Fruit fly (Drosophila melanogaster) whole organism, embryonic: ENCODE data around the gene CG1575.

ENCODE experiments used
- Atf-2 ChIP-seq: fragments of 200-800 bp; sonication (Bioruptor generic); optimal IDR thresholded peaks from 2 replicates; lab custom pipeline; 2016; ENCODE audit warnings: missing biosample characterization, missing genetic modification characterization
- BEAF-32 ChIP-seq: fragments of 200-800 bp; sonication (Bioruptor generic); optimal IDR thresholded peaks from 3 replicates; lab custom pipeline; 2017; ENCODE audit warnings: missing biosample characterization, missing genetic modification characterization, mild to moderate bottlenecking, moderate library complexity, missing genetic modification reagents
- CG10959 ChIP-seq: fragments of 200-800 bp; sonication (Bioruptor generic); IDR thresholded peaks from 2 replicates; pipeline ENCODE4 v1.3.6; 2022; ENCODE audit warnings: missing biosample characterization, missing genetic modification characterization
- CG13894 ChIP-seq: fragments of 200-800 bp; sonication (Bioruptor generic); optimal IDR thresholded peaks from 3 replicates; lab custom pipeline; 2018; ENCODE audit warnings: missing biosample characterization, mild to moderate bottlenecking, missing genetic modification characterization, moderate library complexity
- CG14710 ChIP-seq: fragments of 200-800 bp; sonication (Bioruptor generic); optimal IDR thresholded peaks from 3 replicates; lab custom pipeline; 2019; ENCODE audit warnings: missing biosample characterization, mild to moderate bottlenecking, missing genetic modification characterization, moderate library complexity
- CG1602 ChIP-seq: fragments of 200-800 bp; sonication (Bioruptor generic); optimal IDR thresholded peaks from 3 replicates; lab custom pipeline; 2016; ENCODE audit warnings: missing biosample characterization, missing genetic modification characterization
- CG16779 ChIP-seq: fragments of 200-800 bp; sonication (Bioruptor generic); IDR thresholded peaks from 2 replicates; pipeline ENCODE4 v1.3.6; 2022; ENCODE audit warnings: missing biosample characterization, missing genetic modification characterization
- CG16863 ChIP-seq: fragments of 200-800 bp; sonication (Bioruptor generic); optimal IDR thresholded peaks from 3 replicates; lab custom pipeline; 2016; ENCODE audit warnings: missing biosample characterization, missing genetic modification characterization
- CG17328 ChIP-seq: fragments of 200-800 bp; sonication (Bioruptor generic); IDR thresholded peaks from 2 replicates; pipeline ENCODE4 v1.3.6; 2022; ENCODE audit warnings: missing biosample characterization, missing genetic modification characterization
- CG18011 ChIP-seq: fragments of 200-800 bp; sonication (Bioruptor generic); optimal IDR thresholded peaks from 2 replicates; lab custom pipeline; 2017; ENCODE audit warnings: missing biosample characterization, missing genetic modification characterization, mild to moderate bottlenecking, moderate library complexity, missing genotype
- CG2116 ChIP-seq: fragments of 200-800 bp; sonication (Bioruptor generic); optimal IDR thresholded peaks from 3 replicates; lab custom pipeline; 2018; ENCODE audit warnings: missing biosample characterization, mild to moderate bottlenecking, missing genetic modification characterization
- CG2678 ChIP-seq: fragments of 200-800 bp; sonication (Bioruptor generic); optimal IDR thresholded peaks from 3 replicates; lab custom pipeline; 2019; ENCODE audit warnings: missing biosample characterization, mild to moderate bottlenecking, missing genetic modification characterization, moderate library complexity
- CG3065 ChIP-seq: fragments of 200-800 bp; sonication (Bioruptor generic); optimal IDR thresholded peaks from 2 replicates; lab custom pipeline; 2016; ENCODE audit warnings: missing biosample characterization, missing genetic modification characterization
- CG4617 ChIP-seq: fragments of 200-800 bp; sonication (Bioruptor generic); optimal IDR thresholded peaks from 3 replicates; lab custom pipeline; 2016; ENCODE audit warnings: missing biosample characterization, missing genetic modification characterization, borderline replicate concordance
- CG6272 ChIP-seq: fragments of 200-800 bp; sonication (Bioruptor generic); IDR thresholded peaks from 2 replicates; pipeline ENCODE4 v1.3.6; 2022; ENCODE audit warnings: missing biosample characterization, missing genetic modification characterization
- CG8290 ChIP-seq, 3 experiments: fragments of 200-800 bp; sonication (Bioruptor generic); optimal IDR thresholded peaks; 2 replicates each; lab custom pipeline; 2016 to 2019; ENCODE audit warnings: missing biosample characterization in 3 of 3, missing genetic modification characterization in 3 of 3, mild to moderate bottlenecking in 2 of 3, moderate library complexity in 1 of 3
- CG9876 ChIP-seq: fragments of 200-800 bp; sonication (Bioruptor generic); optimal IDR thresholded peaks from 2 replicates; lab custom pipeline; 2016; ENCODE audit warnings: missing biosample characterization, missing genetic modification characterization
- Camta ChIP-seq: fragments of 200-800 bp; sonication (Bioruptor generic); optimal IDR thresholded peaks from 2 replicates; lab custom pipeline; 2016; ENCODE audit warnings: missing biosample characterization, missing genetic modification characterization
- D ChIP-seq, 2 experiments: fragments of 200-800 bp in 1 of 2; fragments of >200 bp in 1 of 2; sonication (Bioruptor generic) in 1 of 2; optimal IDR thresholded peaks; 2 replicates in 1 of 2; 3 replicates in 1 of 2; lab custom pipeline; 2017; ENCODE audit warnings: mild to moderate bottlenecking in 1 of 2, missing biosample characterization in 1 of 2, missing genetic modification characterization in 1 of 2, missing genetic modification reagents in 1 of 2
- Deaf1 ChIP-seq: fragments of 200-800 bp; optimal IDR thresholded peaks from 3 replicates; lab custom pipeline; 2019; ENCODE audit warnings: missing biosample characterization, mild to moderate bottlenecking, missing genetic modification characterization, moderate library complexity
- Dp ChIP-seq: fragments of 200-800 bp; sonication (Bioruptor generic); optimal IDR thresholded peaks from 2 replicates; lab custom pipeline; 2018; ENCODE audit warnings: missing biosample characterization, mild to moderate bottlenecking, missing genetic modification characterization, moderate library complexity
- HLH4C ChIP-seq: fragments of 200-800 bp; sonication (Bioruptor generic); IDR thresholded peaks from 3 replicates; pipeline ENCODE4 v1.3.6; 2022; ENCODE audit warnings: missing biosample characterization, missing genetic modification characterization; ENCODE audit not compliant: partially characterized antibody
- Hey ChIP-seq: fragments of 200-800 bp; sonication (Bioruptor generic); optimal IDR thresholded peaks from 3 replicates; lab custom pipeline; 2018; ENCODE audit warnings: missing biosample characterization, mild to moderate bottlenecking, missing genetic modification characterization
- Hr51 ChIP-seq, 2 experiments: fragments of 200-800 bp; sonication (Bioruptor generic); optimal IDR thresholded peaks; 2 replicates in 1 of 2; 3 replicates in 1 of 2; lab custom pipeline; 2016 to 2018; ENCODE audit warnings: missing biosample characterization in 2 of 2, missing genetic modification characterization in 2 of 2, mild to moderate bottlenecking in 1 of 2, moderate library complexity in 1 of 2
- MBD-R2 ChIP-seq: fragments of 200-800 bp; sonication (Bioruptor generic); IDR thresholded peaks from 2 replicates; pipeline ENCODE4 v1.3.6; 2022; ENCODE audit warnings: missing biosample characterization, missing genetic modification characterization
- Med ChIP-seq: fragments of 200-800 bp; sonication (Bioruptor generic); peaks from one replicate; lab custom pipeline; 2016; ENCODE audit warnings: missing biosample characterization, missing genetic modification characterization, mild to moderate bottlenecking, inconsistent platforms, moderate library complexity
- Mrtf ChIP-seq: fragments of 200-800 bp; sonication (Bioruptor generic); IDR thresholded peaks from 3 replicates; pipeline ENCODE4 v1.3.6; 2022; ENCODE audit warnings: missing biosample characterization, missing genetic modification characterization
- Nf-YA ChIP-seq: fragments of 200-800 bp; sonication (Bioruptor generic); IDR thresholded peaks from 2 replicates; pipeline ENCODE4 v1.3.6; 2022; ENCODE audit warnings: missing biosample characterization, missing genetic modification characterization
- amos ChIP-seq: fragments of 200-800 bp; sonication (Bioruptor generic); IDR thresholded peaks from 2 replicates; pipeline ENCODE4 v1.3.6; 2022; ENCODE audit warnings: missing biosample characterization, missing genetic modification characterization; ENCODE audit not compliant: partially characterized antibody
- ap ChIP-seq: fragments of 200-800 bp; sonication (Bioruptor generic); IDR thresholded peaks from 2 replicates; pipeline ENCODE4 v1.3.6; 2022; ENCODE audit warnings: missing biosample characterization, missing genetic modification characterization
- ase ChIP-seq: fragments of 200-800 bp; sonication (Bioruptor generic); IDR thresholded peaks from 3 replicates; pipeline ENCODE4 v1.3.6; 2022; ENCODE audit warnings: missing biosample characterization, missing genetic modification characterization
- btn ChIP-seq: fragments of 200-800 bp; sonication (Bioruptor generic); optimal IDR thresholded peaks from 2 replicates; lab custom pipeline; 2016; ENCODE audit warnings: missing biosample characterization, missing genetic modification characterization
- dysf ChIP-seq: fragments of 200-800 bp; sonication (Bioruptor generic); IDR thresholded peaks from 3 replicates; pipeline ENCODE4 v1.3.6; 2022; ENCODE audit warnings: missing biosample characterization, missing genetic modification characterization
- eve ChIP-seq, 2 experiments: fragments of >200 bp; optimal IDR thresholded peaks; 2 replicates each; lab custom pipeline; 2017; ENCODE audit warnings: missing biosample characterization in 2 of 2, missing genetic modification characterization in 2 of 2
- exex ChIP-seq: fragments of 200-800 bp; sonication (Bioruptor generic); optimal IDR thresholded peaks from 4 replicates; lab custom pipeline; 2018; ENCODE audit warnings: missing biosample characterization, mild to moderate bottlenecking, missing genetic modification characterization, moderate library complexity
- gfzf ChIP-seq: fragments of 200-800 bp; sonication (Bioruptor generic); optimal IDR thresholded peaks from 2 replicates; lab custom pipeline; 2016; ENCODE audit warnings: missing biosample characterization, mild to moderate bottlenecking, missing genetic modification characterization, moderate library complexity
- gt ChIP-seq: fragments of 200-800 bp; sonication (Bioruptor generic); IDR thresholded peaks from 2 replicates; pipeline ENCODE4 v1.3.6; 2022; ENCODE audit warnings: missing biosample characterization, missing genetic modification characterization
- insv ChIP-seq, 2 experiments: fragments of 200-800 bp; sonication (Bioruptor generic); optimal IDR thresholded peaks; 3 replicates each; lab custom pipeline; 2016 to 2018; ENCODE audit warnings: missing biosample characterization in 2 of 2, missing genetic modification characterization in 2 of 2
- klu ChIP-seq: fragments of 200-800 bp; sonication (Bioruptor generic); IDR thresholded peaks from 2 replicates; pipeline ENCODE4 v1.3.6; 2022; ENCODE audit warnings: missing biosample characterization, missing genetic modification characterization
- kni ChIP-seq: fragments of 200-800 bp; sonication (Bioruptor generic); optimal IDR thresholded peaks from 3 replicates; lab custom pipeline; 2017; ENCODE audit warnings: mild to moderate bottlenecking, missing biosample characterization, missing genetic modification reagents, missing genetic modification characterization
- lilli ChIP-seq: fragments of 200-800 bp; sonication (Bioruptor generic); optimal IDR thresholded peaks from 3 replicates; lab custom pipeline; 2016; ENCODE audit warnings: missing biosample characterization, missing genetic modification characterization
- org-1 ChIP-seq: fragments of 200-800 bp; sonication (Bioruptor generic); optimal IDR thresholded peaks from 2 replicates; lab custom pipeline; 2017; ENCODE audit warnings: missing biosample characterization, missing genetic modification characterization
- phol ChIP-seq: fragments of 200-800 bp; sonication (Bioruptor generic); optimal IDR thresholded peaks from 3 replicates; lab custom pipeline; 2018; ENCODE audit warnings: missing biosample characterization, mild to moderate bottlenecking, missing genetic modification characterization, moderate library complexity
- pita ChIP-seq: fragments of 200-800 bp; sonication (Bioruptor generic); optimal IDR thresholded peaks from 2 replicates; lab custom pipeline; 2017; ENCODE audit warnings: missing biosample characterization, mild to moderate bottlenecking, missing genetic modification characterization
- pnt ChIP-seq: fragments of 200-800 bp; sonication (Bioruptor generic); optimal IDR thresholded peaks from 3 replicates; lab custom pipeline; 2016; ENCODE audit warnings: missing biosample characterization, missing genetic modification characterization
- pzg ChIP-seq: fragments of 200-800 bp; sonication (Bioruptor generic); optimal IDR thresholded peaks from 3 replicates; lab custom pipeline; 2018; ENCODE audit warnings: missing biosample characterization, mild to moderate bottlenecking, missing genetic modification characterization, moderate library complexity
- sens ChIP-seq: fragments of 200-800 bp; sonication (Bioruptor generic); peaks from one replicate; lab custom pipeline; 2016; ENCODE audit warnings: missing biosample characterization, missing genetic modification characterization
- sens-2 ChIP-seq: fragments of 200-800 bp; sonication (Bioruptor generic); IDR thresholded peaks from 2 replicates; pipeline ENCODE4 v1.3.6; 2022; ENCODE audit warnings: missing biosample characterization, missing genetic modification characterization
- sisA ChIP-seq: fragments of 200-800 bp; sonication (Bioruptor generic); IDR thresholded peaks from 2 replicates; pipeline ENCODE4 v1.3.6; 2022; ENCODE audit warnings: missing biosample characterization, missing genetic modification characterization
- trem ChIP-seq: fragments of 200-800 bp; optimal IDR thresholded peaks from 3 replicates; lab custom pipeline; 2019; ENCODE audit warnings: missing biosample characterization, mild to moderate bottlenecking, missing genetic modification characterization, moderate library complexity

The CG1575 gene

dm6 chrX:8148556-8148955 is 31.7 kb downstream of the CG1575 start, which contains the start of gene CG10959 (continued):
- no peak for TF ChIP-seq CG17328 (GFP tag; lab: Robert Waterston, UW)
- no peak for TF ChIP-seq Mrtf (GFP tag; lab: Robert Waterston, UW)
- peak; percentile 30 for TF ChIP-seq trem
- peak; percentile 23 for TF ChIP-seq CG18011 (GFP tag; lab: Kevin White, UChicago)
- no peak for TF ChIP-seq Nf-YA
- TF ChIP-seq gt (GFP tag; lab: Robert Waterston, UW), result no peak
- TF ChIP-seq eve (GFP tag; optimal IDR thresholded peaks at IDR 0.05; lab: Kevin White, UChicago), result no peak
- no peak for TF ChIP-seq sisA (GFP tag; lab: Robert Waterston, UW)
- no peak for TF ChIP-seq CG10959
- no peak for TF ChIP-seq dysf (GFP tag; lab: Robert Waterston, UW)
- TF ChIP-seq MBD-R2 (GFP tag; lab: Robert Waterston, UW), result peak; percentile 61; the same call in 1 of the 2 replicates
- TF ChIP-seq Hr51 (GFP tag; optimal IDR thresholded peaks at IDR 0.05; lab: Kevin White, UChicago), result no peak
- TF ChIP-seq CG2116 (GFP tag; lab: Kevin White, UChicago), result peak; percentile 30
- TF ChIP-seq CG4617 (GFP tag; lab: Kevin White, UChicago), result peak; percentile 37
- peak in 1 of 2 experiments; percentile 10 for TF ChIP-seq insv (GFP tag; optimal IDR thresholded peaks at IDR 0.05; lab: Kevin White, UChicago)
- no peak for TF ChIP-seq CG3065
- TF ChIP-seq CG13894 (tag; lab: Kevin White, UChicago), result no peak
- no peak for TF ChIP-seq D (optimal IDR thresholded peaks at IDR 0.05; lab: Kevin White, UChicago)
- no peak for TF ChIP-seq D (GFP tag; optimal IDR thresholded peaks at IDR 0.05; lab: Kevin White, UChicago)
- TF ChIP-seq phol (tag; lab: Kevin White, UChicago), result peak; percentile 3
- TF ChIP-seq CG16863 (GFP tag; lab: Kevin White, UChicago), result no peak
- TF ChIP-seq kni (GFP tag; lab: Kevin White, UChicago), result no peak
- no peak for TF ChIP-seq ase (GFP tag; lab: Robert Waterston, UW)
- peak; percentile 17 for TF ChIP-seq gfzf (GFP tag; lab: Kevin White, UChicago)
- TF ChIP-seq Camta (GFP tag; lab: Kevin White, UChicago), result no peak
- TF ChIP-seq Deaf1 (tag; lab: Kevin White, UChicago), result no peak
- TF ChIP-seq CG1602 (GFP tag; lab: Kevin White, UChicago), result no peak
- no peak for TF ChIP-seq CG8290 (GFP tag; optimal IDR thresholded peaks at IDR 0.05; lab: Kevin White, UChicago)
- TF ChIP-seq CG8290 (tag; optimal IDR thresholded peaks at IDR 0.05; lab: Kevin White, UChicago), result no peak
- TF ChIP-seq CG16779, result no peak
- TF ChIP-seq Hey, result no peak
- TF ChIP-seq CG6272 (GFP tag; lab: Robert Waterston, UW), result no peak
- TF ChIP-seq ap (GFP tag; lab: Robert Waterston, UW), result no peak
- TF ChIP-seq Dp, result peak; percentile 55
- TF ChIP-seq pita, result peak; percentile 51
- TF ChIP-seq sens, result peak; percentile 86
- TF ChIP-seq org-1 (GFP tag; lab: Kevin White, UChicago), result no peak
- peak; percentile 23 for TF ChIP-seq BEAF-32
- peak; percentile 51 for TF ChIP-seq sens-2 (GFP tag; lab: Robert Waterston, UW)
- TF ChIP-seq CG14710 (tag; lab: Kevin White, UChicago), result peak; percentile 33
- TF ChIP-seq Atf-2 (GFP tag; lab: Kevin White, UChicago), result no peak
- no peak for TF ChIP-seq lilli (GFP tag; lab: Kevin White, UChicago)
- peak; percentile 32; the same call in 1 of the 2 replicates for TF ChIP-seq amos (GFP tag; lab: Robert Waterston, UW)
- no peak for TF ChIP-seq klu
- no peak for TF ChIP-seq btn (GFP tag; lab: Kevin White, UChicago)
- no peak for TF ChIP-seq pnt (GFP tag; lab: Kevin White, UChicago)
- peak; percentile 0 for TF ChIP-seq Med
- TF ChIP-seq pzg (GFP tag; lab: Kevin White, UChicago), result peak; percentile 41
- 0 out of 3 replicates have a peak, but pooled peaks have one; percentile 34 for TF ChIP-seq HLH4C
- no peak for TF ChIP-seq CG2678 (tag; lab: Kevin White, UChicago)
- TF ChIP-seq CG9876 (GFP tag; lab: Kevin White, UChicago), result no peak
- TF ChIP-seq exex (tag; lab: Kevin White, UChicago), result no peak
